Worm (Caenorhabditis elegans) whole organism, L1 larva: ENCODE results near the gene F35C11.7.
A peak's percentile ranks its signal among the peaks of the same experiment; 100 is the strongest.

Experiments
- C16A3.4 ChIP-seq: fragments of 150-350 bp; optimal IDR thresholded peaks from 2 replicates; lab custom pipeline; 2014; ENCODE audit warnings: missing biosample characterization, missing genetic modification characterization
- C34B4.2 ChIP-seq: sonication (generic microtip); optimal IDR thresholded peaks from 2 replicates; lab custom pipeline; 2017; ENCODE audit warnings: mild to moderate bottlenecking, missing genetic modification characterization, missing compliant biosample characterization
- F16B12.6 ChIP-seq: fragments of 150-350 bp; optimal IDR thresholded peaks from 2 replicates; lab custom pipeline; 2014; ENCODE audit warnings: missing biosample characterization, missing genetic modification characterization
- alr-1 ChIP-seq: fragments of 200-800 bp; sonication (Bioruptor generic); optimal IDR thresholded peaks from 2 replicates; lab custom pipeline; 2018; ENCODE audit warnings: borderline replicate concordance, mild to moderate bottlenecking, missing genetic modification characterization, missing compliant biosample characterization
- ama-1 ChIP-seq: fragments of 150-350 bp; optimal IDR thresholded peaks from 2 replicates; lab custom pipeline; 2014
- blmp-1 ChIP-seq: fragments of 150-350 bp; optimal IDR thresholded peaks from 2 replicates; lab custom pipeline; 2014; ENCODE audit warnings: missing biosample characterization, missing genetic modification characterization
- ceh-63 ChIP-seq: fragments of 200-800 bp; sonication (Bioruptor generic); optimal IDR thresholded peaks from 2 replicates; lab custom pipeline; 2018; ENCODE audit warnings: mild to moderate bottlenecking, missing genetic modification characterization, missing compliant biosample characterization
- ceh-8 ChIP-seq: fragments of 200-800 bp; sonication (Bioruptor generic); optimal IDR thresholded peaks from 2 replicates; lab custom pipeline; 2018; ENCODE audit warnings: mild to moderate bottlenecking, missing genetic modification characterization, moderate library complexity, missing compliant biosample characterization
- ces-1 ChIP-seq: fragments of 150-350 bp; optimal IDR thresholded peaks from 2 replicates; lab custom pipeline; 2014; ENCODE audit warnings: missing biosample characterization, missing genetic modification reagents, missing genetic modification characterization
- dsc-1 ChIP-seq: sonication (generic microtip); optimal IDR thresholded peaks from 2 replicates; lab custom pipeline; 2016; ENCODE audit warnings: mild to moderate bottlenecking, missing genetic modification characterization, missing compliant biosample characterization
- efl-1 ChIP-seq, 4 experiments: fragments of 150-350 bp; optimal IDR thresholded peaks in 3 of 4; peaks in 1 of 4; 1 replicate in 1 of 4; 2 replicates in 3 of 4; lab custom pipeline; 2014; ENCODE audit warnings: missing biosample characterization in 2 of 4, missing genetic modification characterization in 2 of 4, missing genetic modification reagents in 2 of 4
- egl-13 ChIP-seq: sonication (generic microtip); optimal IDR thresholded peaks from 2 replicates; lab custom pipeline; 2016; ENCODE audit warnings: missing genotype, missing genetic modification reagents, missing genetic modification characterization, missing compliant biosample characterization
- egl-27 ChIP-seq, 2 experiments: fragments of 150-350 bp in 1 of 2; sonication (generic microtip); optimal IDR thresholded peaks; 3 replicates each; lab custom pipeline; 2017 to 2018; ENCODE audit warnings: missing biosample characterization in 2 of 2, missing genetic modification characterization in 2 of 2, missing genetic modification reagents in 2 of 2
- elt-3 ChIP-seq, 6 experiments: fragments of 150-350 bp in 1 of 6; sonication (generic microtip); optimal IDR thresholded peaks; 2 replicates each; lab custom pipeline; 2017 to 2018; ENCODE audit warnings: missing biosample characterization in 6 of 6, missing genetic modification characterization in 6 of 6, inconsistent platforms in 1 of 6
- ets-5 ChIP-seq: fragments of 200-800 bp; sonication (Bioruptor generic); IDR thresholded peaks from 2 replicates; pipeline ENCODE4 v1.3.6; 2022; ENCODE audit warnings: missing genetic modification characterization, missing compliant biosample characterization
- fkh-10 ChIP-seq: sonication (generic microtip); optimal IDR thresholded peaks from 2 replicates; lab custom pipeline; 2017; ENCODE audit warnings: missing biosample characterization, missing genetic modification reagents, missing genetic modification characterization
- fkh-4 ChIP-seq: sonication (generic microtip); optimal IDR thresholded peaks from 2 replicates; lab custom pipeline; 2016; ENCODE audit warnings: missing compliant biosample characterization, missing genetic modification characterization, borderline replicate concordance
- grh-1 ChIP-seq: fragments of 200-800 bp; sonication (Bioruptor generic); IDR thresholded peaks from 2 replicates; pipeline ENCODE4 v1.3.6; 2022; ENCODE audit warnings: missing genetic modification reagents, missing genetic modification characterization, missing compliant biosample characterization
- hlh-4 ChIP-seq: sonication (generic microtip); optimal IDR thresholded peaks from 2 replicates; lab custom pipeline; 2016; ENCODE audit warnings: mild to moderate bottlenecking, missing genetic modification characterization, missing compliant biosample characterization
- hpl-2 ChIP-seq: fragments of 150-350 bp; optimal IDR thresholded peaks from 2 replicates; lab custom pipeline; 2014; ENCODE audit warnings: missing biosample characterization, missing genetic modification reagents, missing genetic modification characterization
- isw-1 ChIP-seq: fragments of 200-800 bp; sonication (Bioruptor generic); IDR thresholded peaks from 2 replicates; pipeline ENCODE4 v1.3.6; 2022; ENCODE audit warnings: missing genetic modification characterization, missing compliant biosample characterization
- lin-13 ChIP-seq: fragments of 150-350 bp; optimal IDR thresholded peaks from 2 replicates; lab custom pipeline; 2014; ENCODE audit warnings: missing biosample characterization, missing genetic modification reagents, missing genetic modification characterization
- lin-14 ChIP-seq: fragments of 200-800 bp; sonication (Bioruptor generic); optimal IDR thresholded peaks from 2 replicates; lab custom pipeline; 2018; ENCODE audit warnings: mild to moderate bottlenecking, missing genetic modification characterization, moderate library complexity, missing compliant biosample characterization
- lin-35 ChIP-seq, 2 experiments: fragments of 150-350 bp; optimal IDR thresholded peaks; 2 replicates each; lab custom pipeline; 2014; ENCODE audit warnings: missing biosample characterization in 2 of 2, missing genetic modification characterization in 2 of 2, missing genetic modification reagents in 2 of 2
- lir-3 ChIP-seq: sonication (generic microtip); optimal IDR thresholded peaks from 2 replicates; lab custom pipeline; 2016; ENCODE audit warnings: mild to moderate bottlenecking, missing genetic modification characterization, moderate library complexity, missing compliant biosample characterization; ENCODE audit not compliant: poor library complexity
- mab-9 ChIP-seq: fragments of 200-800 bp; sonication (Bioruptor generic); IDR thresholded peaks from 2 replicates; pipeline ENCODE4 v1.3.6; 2022; ENCODE audit warnings: missing genetic modification reagents, missing genetic modification characterization, missing compliant biosample characterization
- mdl-1 ChIP-seq, 2 experiments: fragments of 150-350 bp; optimal IDR thresholded peaks; 2 replicates each; lab custom pipeline; 2014 to 2017; ENCODE audit warnings: missing biosample characterization in 2 of 2, missing genetic modification characterization in 2 of 2, inconsistent platforms in 1 of 2
- mep-1 ChIP-seq: fragments of 150-350 bp; optimal IDR thresholded peaks from 2 replicates; lab custom pipeline; 2014; ENCODE audit warnings: missing biosample characterization, missing genetic modification characterization
- nhr-11 ChIP-seq: fragments of 150-350 bp; optimal IDR thresholded peaks from 2 replicates; lab custom pipeline; 2014; ENCODE audit warnings: missing biosample characterization, missing genetic modification characterization
- nhr-19 ChIP-seq: fragments of 200-800 bp; sonication (Bioruptor generic); conservative IDR thresholded peaks from 2 replicates; pipeline ENCODE4 v1.3.6; 2022; ENCODE audit warnings: missing genetic modification characterization, missing compliant biosample characterization
- nhr-20 ChIP-seq: sonication (generic microtip); optimal IDR thresholded peaks from 2 replicates; lab custom pipeline; 2016; ENCODE audit warnings: mild to moderate bottlenecking, missing genetic modification characterization, missing compliant biosample characterization
- nhr-28 ChIP-seq: fragments of 150-350 bp; optimal IDR thresholded peaks from 2 replicates; lab custom pipeline; 2014; ENCODE audit warnings: missing biosample characterization, missing genetic modification characterization
- nhr-71 ChIP-seq: sonication (generic microtip); optimal IDR thresholded peaks from 2 replicates; lab custom pipeline; 2016; ENCODE audit warnings: mild to moderate bottlenecking, missing genetic modification characterization, moderate library complexity, missing compliant biosample characterization
- nhr-85 ChIP-seq: sonication (generic microtip); peaks from one replicate; lab custom pipeline; 2016; ENCODE audit warnings: missing genetic modification characterization, inconsistent platforms, missing compliant biosample characterization
- nhr-90 ChIP-seq: sonication (generic microtip); optimal IDR thresholded peaks from 2 replicates; lab custom pipeline; 2016; ENCODE audit warnings: mild to moderate bottlenecking, missing genetic modification characterization, missing compliant biosample characterization; ENCODE audit not compliant: poor library complexity
- pqm-1 ChIP-seq: sonication (generic microtip); optimal IDR thresholded peaks from 3 replicates; lab custom pipeline; 2017; ENCODE audit warnings: missing biosample characterization, missing genetic modification characterization
- snpc-4 ChIP-seq: fragments of 150-350 bp; optimal IDR thresholded peaks from 2 replicates; lab custom pipeline; 2014; ENCODE audit warnings: missing biosample characterization, missing genetic modification characterization
- sox-4 ChIP-seq: sonication (generic microtip); optimal IDR thresholded peaks from 2 replicates; lab custom pipeline; 2016; ENCODE audit warnings: missing genetic modification characterization, missing compliant biosample characterization
- sup-37 ChIP-seq: fragments of 200-800 bp; sonication (Bioruptor generic); optimal IDR thresholded peaks from 2 replicates; lab custom pipeline; 2018; ENCODE audit warnings: mild to moderate bottlenecking, missing genetic modification characterization, missing compliant biosample characterization
- swsn-7 ChIP-seq: sonication (generic microtip); optimal IDR thresholded peaks from 2 replicates; lab custom pipeline; 2016; ENCODE audit warnings: missing genetic modification characterization, missing compliant biosample characterization
- tbx-2 ChIP-seq: sonication (generic microtip); optimal IDR thresholded peaks from 2 replicates; lab custom pipeline; 2016; ENCODE audit warnings: missing genetic modification characterization, missing compliant biosample characterization
- tlp-1 ChIP-seq: fragments of 150-350 bp; optimal IDR thresholded peaks from 2 replicates; lab custom pipeline; 2014; ENCODE audit warnings: missing biosample characterization, missing genetic modification characterization
- unc-130 ChIP-seq: fragments of 150-350 bp; optimal IDR thresholded peaks from 2 replicates; lab custom pipeline; 2017; ENCODE audit warnings: missing biosample characterization, missing genetic modification characterization, inconsistent platforms
- vab-15 ChIP-seq: sonication (generic microtip); optimal IDR thresholded peaks from 2 replicates; lab custom pipeline; 2017; ENCODE audit warnings: missing genotype, mild to moderate bottlenecking, missing genetic modification characterization, missing compliant biosample characterization
- zag-1 ChIP-seq: fragments of 150-350 bp; optimal IDR thresholded peaks from 2 replicates; lab custom pipeline; 2014; ENCODE audit warnings: missing biosample characterization, missing genetic modification characterization
- ztf-11 ChIP-seq, 2 experiments: sonication (generic microtip); optimal IDR thresholded peaks; 2 replicates each; lab custom pipeline; 2016 to 2017; ENCODE audit warnings: missing genetic modification characterization in 2 of 2, missing biosample characterization in 1 of 2, missing compliant biosample characterization in 1 of 2

Gene F35C11.7

ce11 chrII:8263562-8263961 lies 7.4 kb downstream of the F35C11.7 start:
- TF ChIP-seq fkh-10 (GFP tag; lab: Kevin White, UChicago) = no peak
- no peak for TF ChIP-seq ets-5
- TF ChIP-seq efl-1 (optimal IDR thresholded peaks at IDR 0.05; lab: Kevin White, UChicago) = no peak
- TF ChIP-seq efl-1 (GFP tag; optimal IDR thresholded peaks at IDR 0.05 in 1 of 2; lab: Kevin White, UChicago) = peak in 1 of 2 experiments; percentile 84
- TF ChIP-seq C16A3.4 (tag; lab: Kevin White, UChicago) = no peak
- TF ChIP-seq nhr-19 (GFP tag; lab: Robert Waterston, UW) = no peak
- peak in 1 of 6 experiments; percentile 52 for TF ChIP-seq elt-3 (tag; optimal IDR thresholded peaks at IDR 0.05; lab: Kevin White, UChicago)
- TF ChIP-seq nhr-71 (tag; lab: Kevin White, UChicago) = peak; percentile 50
- no peak for TF ChIP-seq alr-1 (tag; lab: Kevin White, UChicago)
- peak; percentile 55 for TF ChIP-seq lin-14 (GFP tag; lab: Kevin White, UChicago)
- TF ChIP-seq grh-1 (GFP tag; lab: Robert Waterston, UW) = 0 out of 2 replicates have a peak, but pooled peaks have one; percentile 33
- peak; percentile 31 for TF ChIP-seq tbx-2 (tag; lab: Kevin White, UChicago)
- no peak for TF ChIP-seq egl-13 (tag; lab: Kevin White, UChicago)
- peak; percentile 15 for TF ChIP-seq nhr-90
- TF ChIP-seq nhr-20 = peak; percentile 64
- peak; percentile 63 for TF ChIP-seq blmp-1 (tag; lab: Kevin White, UChicago)
- peak in 1 of 2 experiments; percentile 13 for TF ChIP-seq lin-35 (GFP tag; optimal IDR thresholded peaks at IDR 0.05; lab: Kevin White, UChicago)
- TF ChIP-seq egl-27 (tag; optimal IDR thresholded peaks at IDR 0.05; lab: Kevin White, UChicago) = no peak
- TF ChIP-seq unc-130 (tag; lab: Kevin White, UChicago) = no peak
- peak in 1 of 2 experiments; percentile 33 for TF ChIP-seq mdl-1 (tag; optimal IDR thresholded peaks at IDR 0.05; lab: Kevin White, UChicago)
- peak; percentile 86 for TF ChIP-seq nhr-85 (tag; lab: Kevin White, UChicago)
- TF ChIP-seq C34B4.2 (tag; lab: Kevin White, UChicago) = no peak

ce11 chrII:8264619-8265018 lies 8.5 kb downstream of the F35C11.7 start, which contains the start of gene srdh-1:
TSS of gene srdh-1 (plus strand) at chrII:8264661.
- no peak for TF ChIP-seq nhr-11
- no peak for TF ChIP-seq vab-15 (tag; lab: Kevin White, UChicago)
- TF ChIP-seq blmp-1 (tag; lab: Kevin White, UChicago) = peak; percentile 46
- no peak for TF ChIP-seq lir-3 (tag; lab: Kevin White, UChicago)
- TF ChIP-seq ceh-8 (GFP tag; lab: Kevin White, UChicago) = no peak
- no peak for TF ChIP-seq ceh-63 (GFP tag; lab: Kevin White, UChicago)
- TF ChIP-seq mdl-1 (tag; optimal IDR thresholded peaks at IDR 0.05; lab: Kevin White, UChicago) = peak in 1 of 2 experiments; percentile 16
- no peak for TF ChIP-seq C34B4.2 (tag; lab: Kevin White, UChicago)
- no peak for TF ChIP-seq sup-37 (GFP tag; lab: Kevin White, UChicago)
- TF ChIP-seq swsn-7 (tag; lab: Kevin White, UChicago) = no peak
- TF ChIP-seq ces-1 (GFP tag; lab: Kevin White, UChicago) = no peak
- no peak for TF ChIP-seq ama-1 (lab: Kevin White, UChicago)
- TF ChIP-seq egl-13 (tag; lab: Kevin White, UChicago) = no peak
- TF ChIP-seq isw-1 (GFP tag; lab: Robert Waterston, UW) = no peak
- no peak for TF ChIP-seq grh-1 (GFP tag; lab: Robert Waterston, UW)
- no peak for TF ChIP-seq ztf-11 (tag; optimal IDR thresholded peaks at IDR 0.05; lab: Kevin White, UChicago)
- TF ChIP-seq sox-4 (tag; lab: Kevin White, UChicago) = no peak
- TF ChIP-seq hpl-2 = no peak
- peak; percentile 27 for TF ChIP-seq lin-14 (GFP tag; lab: Kevin White, UChicago)
- TF ChIP-seq snpc-4 (tag; lab: Kevin White, UChicago) = no peak
- peak; percentile 33 for TF ChIP-seq nhr-20
- no peak for TF ChIP-seq zag-1 (tag; lab: Kevin White, UChicago)
- TF ChIP-seq nhr-71 (tag; lab: Kevin White, UChicago) = peak; percentile 35
- TF ChIP-seq tlp-1 (tag; lab: Kevin White, UChicago) = no peak
- TF ChIP-seq F16B12.6 (tag; lab: Kevin White, UChicago) = no peak
- TF ChIP-seq lin-35 (GFP tag; optimal IDR thresholded peaks at IDR 0.05; lab: Kevin White, UChicago) = no peak
- no peak for TF ChIP-seq nhr-90
- no peak for TF ChIP-seq hlh-4 (tag; lab: Kevin White, UChicago)
- TF ChIP-seq pqm-1 (tag; lab: Kevin White, UChicago) = no peak
- no peak for TF ChIP-seq nhr-19 (GFP tag; lab: Robert Waterston, UW)
- peak in 4 of 6 experiments; percentile 40 to 71 (median 64) for TF ChIP-seq elt-3 (tag; optimal IDR thresholded peaks at IDR 0.05; lab: Kevin White, UChicago)
- TF ChIP-seq nhr-85 (tag; lab: Kevin White, UChicago) = peak; percentile 81
- TF ChIP-seq efl-1 (optimal IDR thresholded peaks at IDR 0.05; lab: Kevin White, UChicago) = no peak
- peak in 1 of 2 experiments; percentile 51 for TF ChIP-seq efl-1 (GFP tag; optimal IDR thresholded peaks at IDR 0.05 in 1 of 2; lab: Kevin White, UChicago)
- TF ChIP-seq lin-13 (GFP tag; lab: Kevin White, UChicago) = no peak
- TF ChIP-seq fkh-4 = no peak
- TF ChIP-seq dsc-1 (tag; lab: Kevin White, UChicago) = no peak
- no peak for TF ChIP-seq mep-1 (tag; lab: Kevin White, UChicago)
- no peak for TF ChIP-seq nhr-28 (tag; lab: Kevin White, UChicago)
- no peak for TF ChIP-seq C16A3.4 (tag; lab: Kevin White, UChicago)
- TF ChIP-seq mab-9 (GFP tag; lab: Robert Waterston, UW) = no peak
